Worm (Caenorhabditis elegans) whole organism, L3 larva: ENCODE results near the gene Y60A9.1.

Experiments
- ceh-16 ChIP-seq: sonication (generic microtip); optimal IDR thresholded peaks from 2 replicates; lab custom pipeline; 2017; ENCODE audit warnings: missing biosample characterization, missing genetic modification characterization
- pha-4 ChIP-seq: fragments of 150-350 bp; optimal IDR thresholded peaks from 2 replicates; lab custom pipeline; 2014; ENCODE audit warnings: missing biosample characterization, missing genetic modification reagents, missing genetic modification characterization
- snpc-4 ChIP-seq: fragments of 150-350 bp; optimal IDR thresholded peaks from 2 replicates; lab custom pipeline; 2014; ENCODE audit warnings: missing biosample characterization, missing genetic modification characterization

- TF ChIP-seq snpc-4 (tag; lab: Kevin White, UChicago): no peak
- TF ChIP-seq ceh-16 (tag; lab: Kevin White, UChicago): no peak
- no peak for TF ChIP-seq pha-4 (tag; lab: Kevin White, UChicago)
Measured at ce11 chrX:14421529-14421982, 26.4 kb upstream of the Y60A9.1 start, which contains the start of gene F23D12.2.
